Worm (Caenorhabditis elegans): ENCODE results near the gene E02A10.4.

The E02A10.4 gene

ce11 chrV:12551638-12552478 is 15.9 kb downstream of the E02A10.4 start:
- TF ChIP-seq hlh-17 (GFP tag; optimal IDR thresholded peaks at IDR 0.05; ENCODE audit: borderline replicate concordance) = no peak
- TF ChIP-seq nhr-237 (tag; optimal IDR thresholded peaks at IDR 0.05) = no peak
- TF ChIP-seq nhr-20 (tag; optimal IDR thresholded peaks at IDR 0.05) = peak; percentile 41
- TF ChIP-seq grh-1 (GFP tag; IDR thresholded peaks at IDR 0.05) = peak; percentile 63; the same call in 1 of the 2 replicates
- no peak for TF ChIP-seq C04F5.9 (tag; optimal IDR thresholded peaks at IDR 0.05)
- TF ChIP-seq jun-1 (tag; optimal IDR thresholded peaks at IDR 0.05) = peak; percentile 31
- TF ChIP-seq sptf-1 (tag; optimal IDR thresholded peaks at IDR 0.05) = no peak
- TF ChIP-seq lin-14 (GFP tag; optimal IDR thresholded peaks at IDR 0.05) = peak; percentile 37
- TF ChIP-seq aha-1 (tag; optimal IDR thresholded peaks at IDR 0.05) = no peak
- TF ChIP-seq lin-35 (GFP tag; optimal IDR thresholded peaks at IDR 0.05) = peak in 1 of 2 experiments; percentile 20
- TF ChIP-seq sox-4 (tag; optimal IDR thresholded peaks at IDR 0.05) = no peak
- peak; percentile 21 for TF ChIP-seq dsc-1 (tag; optimal IDR thresholded peaks at IDR 0.05)
- no peak for TF ChIP-seq nhr-84 (tag; optimal IDR thresholded peaks at IDR 0.05)
- TF ChIP-seq zag-1 (tag; optimal IDR thresholded peaks at IDR 0.05) = no peak
- no peak for TF ChIP-seq C34B4.2 (tag; optimal IDR thresholded peaks at IDR 0.05)
- peak; percentile 55 for TF ChIP-seq pax-3 (tag; optimal IDR thresholded peaks at IDR 0.05)
- no peak for TF ChIP-seq Y116A8C.19 (tag; optimal IDR thresholded peaks at IDR 0.05; ENCODE audit: borderline replicate concordance)
- TF ChIP-seq lin-15B (tag; optimal IDR thresholded peaks at IDR 0.05) = no peak
- no peak for TF ChIP-seq snpc-4 (tag; optimal IDR thresholded peaks at IDR 0.05)
- TF ChIP-seq ets-5 (GFP tag; IDR thresholded peaks at IDR 0.05) = no peak
- TF ChIP-seq nhr-85 (tag) = peak; percentile 94
- TF ChIP-seq lir-3 (tag; optimal IDR thresholded peaks at IDR 0.05; ENCODE audit: poor library complexity) = no peak
- peak; percentile 67 for TF ChIP-seq nhr-71 (tag; optimal IDR thresholded peaks at IDR 0.05)
- no peak for TF ChIP-seq efl-3 (GFP tag; optimal IDR thresholded peaks at IDR 0.05)
- no peak for TF ChIP-seq fkh-4 (tag; optimal IDR thresholded peaks at IDR 0.05; ENCODE audit: borderline replicate concordance)
- no peak for TF ChIP-seq nhr-28 (tag; optimal IDR thresholded peaks at IDR 0.05)
- no peak for TF ChIP-seq nhr-11 (tag; optimal IDR thresholded peaks at IDR 0.05)
- TF ChIP-seq ceh-90 (tag; optimal IDR thresholded peaks at IDR 0.05) = no peak
- peak; percentile 14 for TF ChIP-seq mep-1 (tag; optimal IDR thresholded peaks at IDR 0.05)
- peak; percentile 49 for TF ChIP-seq nhr-90 (tag; optimal IDR thresholded peaks at IDR 0.05; ENCODE audit: poor library complexity)
- TF ChIP-seq sup-37 (GFP tag; optimal IDR thresholded peaks at IDR 0.05) = no peak
- no peak for TF ChIP-seq isw-1 (GFP tag; IDR thresholded peaks at IDR 0.05)
- no peak for TF ChIP-seq mdl-1 (tag; optimal IDR thresholded peaks at IDR 0.05)
- no peak for TF ChIP-seq tlp-1 (tag; optimal IDR thresholded peaks at IDR 0.05)
- peak; percentile 38 for TF ChIP-seq ztf-4 (tag; optimal IDR thresholded peaks at IDR 0.05)
- TF ChIP-seq irx-1 (tag; optimal IDR thresholded peaks at IDR 0.05) = no peak
- no peak for TF ChIP-seq F16B12.6 (tag; optimal IDR thresholded peaks at IDR 0.05)
- peak; percentile 28 for TF ChIP-seq tbx-2 (tag; optimal IDR thresholded peaks at IDR 0.05)
- no peak for TF ChIP-seq xbp-1 (tag; optimal IDR thresholded peaks at IDR 0.05)
- peak; percentile 31 for TF ChIP-seq nhr-47 (tag; optimal IDR thresholded peaks at IDR 0.05)
- TF ChIP-seq efl-1 (optimal IDR thresholded peaks at IDR 0.05) = no peak
- TF ChIP-seq efl-1 (GFP tag; optimal IDR thresholded peaks at IDR 0.05 in 1 of 2) = peak in 1 of 2 experiments; percentile 91
- TF ChIP-seq ceh-8 (GFP tag; optimal IDR thresholded peaks at IDR 0.05) = no peak
- TF ChIP-seq blmp-1 (tag; optimal IDR thresholded peaks at IDR 0.05) = peak; percentile 40
- TF ChIP-seq skn-1 (tag; optimal IDR thresholded peaks at IDR 0.05) = no peak
- TF ChIP-seq nhr-19 (GFP tag; conservative IDR thresholded peaks at IDR 0.05) = peak; percentile 35
- no peak for TF ChIP-seq zip-4 (GFP tag; optimal IDR thresholded peaks at IDR 0.05)
- TF ChIP-seq ztf-11 (tag; optimal IDR thresholded peaks at IDR 0.05) = no peak
- no peak for TF ChIP-seq mef-2 (tag; optimal IDR thresholded peaks at IDR 0.05)
- no peak for TF ChIP-seq lin-39 (tag; optimal IDR thresholded peaks at IDR 0.05)
- peak; percentile 92 for TF ChIP-seq ama-1 (optimal IDR thresholded peaks at IDR 0.05)
- no peak for TF ChIP-seq ces-1 (GFP tag; optimal IDR thresholded peaks at IDR 0.05)
- no peak for TF ChIP-seq rnt-1 (tag; optimal IDR thresholded peaks at IDR 0.05)

Data from whole organism, L1 larva.